Fruit fly (Drosophila melanogaster) whole organism, embryonic: Measurements from ENCODE around the gene CG5758.

Experiments
- B-H2 ChIP-seq: fragments of 200-800 bp; sonication (Bioruptor generic); optimal IDR thresholded peaks from 2 replicates; lab custom pipeline; 2018; ENCODE audit warnings: missing biosample characterization, mild to moderate bottlenecking, missing genetic modification characterization
- BtbVII ChIP-seq: fragments of 200-800 bp; sonication (Bioruptor generic); optimal IDR thresholded peaks from 3 replicates; lab custom pipeline; 2017; ENCODE audit warnings: missing biosample characterization, mild to moderate bottlenecking, missing genetic modification characterization
- CG11093 ChIP-seq: fragments of 200-800 bp; sonication (Bioruptor generic); IDR thresholded peaks from 3 replicates; pipeline ENCODE4 v1.3.6; 2022; ENCODE audit warnings: missing biosample characterization, missing genetic modification characterization
- CG11695 ChIP-seq: fragments of 200-800 bp; sonication (Bioruptor generic); IDR thresholded peaks from 3 replicates; pipeline ENCODE4 v1.3.6; 2022; ENCODE audit warnings: missing biosample characterization, missing genetic modification characterization
- CG12155 ChIP-seq: fragments of 200-800 bp; sonication (Bioruptor generic); optimal IDR thresholded peaks from 3 replicates; lab custom pipeline; 2016; ENCODE audit warnings: missing biosample characterization, missing genetic modification characterization
- CG12744 ChIP-seq: fragments of 200-800 bp; sonication (Bioruptor generic); optimal IDR thresholded peaks from 2 replicates; lab custom pipeline; 2016; ENCODE audit warnings: missing biosample characterization, missing genetic modification characterization
- CG13123 ChIP-seq: fragments of 200-800 bp; sonication (Bioruptor generic); optimal IDR thresholded peaks from 2 replicates; lab custom pipeline; 2016; ENCODE audit warnings: missing biosample characterization, missing genetic modification characterization
- CG17359 ChIP-seq: fragments of 200-800 bp; sonication (Bioruptor generic); optimal IDR thresholded peaks from 3 replicates; lab custom pipeline; 2018; ENCODE audit warnings: missing biosample characterization, mild to moderate bottlenecking, missing genetic modification characterization, moderate library complexity
- CG2678 ChIP-seq: fragments of 200-800 bp; sonication (Bioruptor generic); optimal IDR thresholded peaks from 3 replicates; lab custom pipeline; 2019; ENCODE audit warnings: missing biosample characterization, mild to moderate bottlenecking, missing genetic modification characterization, moderate library complexity
- CG3065 ChIP-seq: fragments of 200-800 bp; sonication (Bioruptor generic); optimal IDR thresholded peaks from 2 replicates; lab custom pipeline; 2016; ENCODE audit warnings: missing biosample characterization, missing genetic modification characterization
- CG42726 ChIP-seq: fragments of 200-800 bp; sonication (Bioruptor generic); IDR thresholded peaks from 2 replicates; pipeline ENCODE4 v1.3.6; 2022; ENCODE audit warnings: missing biosample characterization, missing genetic modification characterization; ENCODE audit not compliant: partially characterized antibody
- CG4820 ChIP-seq: fragments of 200-800 bp; sonication (Bioruptor generic); optimal IDR thresholded peaks from 3 replicates; lab custom pipeline; 2016; ENCODE audit warnings: missing biosample characterization, missing genetic modification characterization
- CG6683 ChIP-seq: fragments of 200-800 bp; sonication (Bioruptor generic); optimal IDR thresholded peaks from 2 replicates; lab custom pipeline; 2017; ENCODE audit warnings: missing biosample characterization, mild to moderate bottlenecking, missing genetic modification characterization, missing genetic modification reagents
- CG7745 ChIP-seq: fragments of 200-800 bp; sonication (Bioruptor generic); optimal IDR thresholded peaks from 2 replicates; lab custom pipeline; 2018; ENCODE audit warnings: missing biosample characterization, mild to moderate bottlenecking, missing genetic modification characterization, moderate library complexity
- CG8359 ChIP-seq: fragments of 200-800 bp; sonication (Bioruptor generic); optimal IDR thresholded peaks from 2 replicates; lab custom pipeline; 2017; ENCODE audit warnings: missing biosample characterization, mild to moderate bottlenecking, missing genetic modification characterization, borderline replicate concordance
- CG9817 ChIP-seq: fragments of 200-800 bp; sonication (Bioruptor generic); optimal IDR thresholded peaks from 2 replicates; lab custom pipeline; 2018; ENCODE audit warnings: missing biosample characterization, mild to moderate bottlenecking, missing genetic modification characterization, moderate library complexity
- CTCF ChIP-seq: fragments of 200-800 bp; sonication (Bioruptor generic); optimal IDR thresholded peaks from 2 replicates; lab custom pipeline; 2017; ENCODE audit warnings: missing biosample characterization, mild to moderate bottlenecking, missing genetic modification characterization, moderate library complexity
- CoRest ChIP-seq: fragments of 200-800 bp; sonication (Bioruptor generic); optimal IDR thresholded peaks from 3 replicates; lab custom pipeline; 2018; ENCODE audit warnings: missing biosample characterization, mild to moderate bottlenecking, missing genetic modification characterization, moderate library complexity
- D ChIP-seq, 2 experiments: fragments of 200-800 bp in 1 of 2; fragments of >200 bp in 1 of 2; sonication (Bioruptor generic) in 1 of 2; optimal IDR thresholded peaks; 2 replicates in 1 of 2; 3 replicates in 1 of 2; lab custom pipeline; 2017; ENCODE audit warnings: mild to moderate bottlenecking in 1 of 2, missing biosample characterization in 1 of 2, missing genetic modification characterization in 1 of 2, missing genetic modification reagents in 1 of 2
- Dll ChIP-seq: fragments of 200-800 bp; sonication (Bioruptor generic); IDR thresholded peaks from 4 replicates; pipeline ENCODE4 v1.3.6; 2022; ENCODE audit warnings: missing biosample characterization, missing genetic modification characterization; ENCODE audit not compliant: partially characterized antibody
- Doc3 ChIP-seq: fragments of 200-800 bp; sonication (Bioruptor generic); IDR thresholded peaks from 3 replicates; pipeline ENCODE4 v1.3.6; 2022; ENCODE audit warnings: missing biosample characterization, missing genetic modification characterization; ENCODE audit not compliant: partially characterized antibody
- Drgx ChIP-seq: fragments of 200-800 bp; sonication (Bioruptor generic); IDR thresholded peaks from 2 replicates; pipeline ENCODE4 v1.3.6; 2022; ENCODE audit warnings: missing biosample characterization, missing genetic modification characterization
- E2f2 ChIP-seq: fragments of 200-800 bp; sonication (Bioruptor generic); IDR thresholded peaks from 2 replicates; pipeline ENCODE4 v1.3.6; 2022; ENCODE audit warnings: missing biosample characterization, missing genetic modification characterization
- Gsc ChIP-seq: fragments of 200-800 bp; sonication (Bioruptor generic); IDR thresholded peaks from 2 replicates; pipeline ENCODE4 v1.3.6; 2022; ENCODE audit warnings: missing biosample characterization, missing genetic modification characterization
- HLH54F ChIP-seq: fragments of 200-800 bp; sonication (Bioruptor generic); optimal IDR thresholded peaks from 3 replicates; lab custom pipeline; 2016; ENCODE audit warnings: missing biosample characterization, missing genetic modification characterization
- MTF-1 ChIP-seq: fragments of 200-800 bp; sonication (Bioruptor generic); optimal IDR thresholded peaks from 2 replicates; lab custom pipeline; 2018; ENCODE audit warnings: missing biosample characterization, mild to moderate bottlenecking, missing genetic modification characterization, borderline replicate concordance
- Mad ChIP-seq: fragments of 200-800 bp; sonication (Bioruptor generic); optimal IDR thresholded peaks from 2 replicates; lab custom pipeline; 2016; ENCODE audit warnings: missing biosample characterization, missing genetic modification characterization
- Sin3A ChIP-seq: fragments of >200 bp; optimal IDR thresholded peaks from 2 replicates; lab custom pipeline; 2018
- ac ChIP-seq: fragments of 200-800 bp; sonication (Bioruptor generic); optimal IDR thresholded peaks from 3 replicates; lab custom pipeline; 2017; ENCODE audit warnings: missing biosample characterization, mild to moderate bottlenecking, missing genetic modification characterization
- az2 ChIP-seq: fragments of 200-800 bp; sonication (Bioruptor generic); optimal IDR thresholded peaks from 3 replicates; lab custom pipeline; 2016; ENCODE audit warnings: missing biosample characterization, missing genetic modification characterization
- btn ChIP-seq: fragments of 200-800 bp; sonication (Bioruptor generic); optimal IDR thresholded peaks from 2 replicates; lab custom pipeline; 2016; ENCODE audit warnings: missing biosample characterization, missing genetic modification characterization
- cg ChIP-seq: fragments of 200-800 bp; sonication (Bioruptor generic); optimal IDR thresholded peaks from 3 replicates; lab custom pipeline; 2019; ENCODE audit warnings: missing biosample characterization, mild to moderate bottlenecking, missing genetic modification characterization, moderate library complexity
- esg ChIP-seq: fragments of 200-800 bp; sonication (Bioruptor generic); conservative IDR thresholded peaks from 2 replicates; pipeline ENCODE4 v1.3.6; 2022; ENCODE audit warnings: missing biosample characterization, missing genetic modification characterization
- grn ChIP-seq: fragments of 200-800 bp; sonication (Bioruptor generic); optimal IDR thresholded peaks from 3 replicates; lab custom pipeline; 2017; ENCODE audit warnings: missing biosample characterization, missing genetic modification characterization
- h ChIP-seq: fragments of >200 bp; optimal IDR thresholded peaks from 2 replicates; lab custom pipeline; 2017
- ham ChIP-seq: fragments of 200-800 bp; sonication (Bioruptor generic); IDR thresholded peaks from 2 replicates; pipeline ENCODE4 v1.3.6; 2022; ENCODE audit warnings: missing biosample characterization, missing genetic modification characterization
- jing ChIP-seq: fragments of 200-800 bp; sonication (Bioruptor generic); optimal IDR thresholded peaks from 2 replicates; lab custom pipeline; 2018; ENCODE audit warnings: missing biosample characterization, mild to moderate bottlenecking, missing genetic modification characterization
- knrl ChIP-seq: fragments of 200-800 bp; sonication (Bioruptor generic); IDR thresholded peaks from 3 replicates; pipeline ENCODE4 v1.3.6; 2022; ENCODE audit warnings: missing biosample characterization, missing genetic modification characterization; ENCODE audit not compliant: partially characterized antibody
- pros ChIP-seq: fragments of 200-800 bp; sonication (Bioruptor generic); optimal IDR thresholded peaks from 3 replicates; lab custom pipeline; 2019; ENCODE audit warnings: missing biosample characterization, mild to moderate bottlenecking, missing genetic modification characterization, moderate library complexity
- ranshi ChIP-seq: fragments of 200-800 bp; sonication (Bioruptor generic); IDR thresholded peaks from 2 replicates; pipeline ENCODE4 v1.3.6; 2022; ENCODE audit warnings: missing biosample characterization, missing genetic modification characterization
- sens-2 ChIP-seq: fragments of 200-800 bp; sonication (Bioruptor generic); IDR thresholded peaks from 2 replicates; pipeline ENCODE4 v1.3.6; 2022; ENCODE audit warnings: missing biosample characterization, missing genetic modification characterization
- sisA ChIP-seq: fragments of 200-800 bp; sonication (Bioruptor generic); IDR thresholded peaks from 2 replicates; pipeline ENCODE4 v1.3.6; 2022; ENCODE audit warnings: missing biosample characterization, missing genetic modification characterization
- sna ChIP-seq: fragments of 200-800 bp; sonication (Bioruptor generic); IDR thresholded peaks from 2 replicates; pipeline ENCODE4 v1.3.6; 2022; ENCODE audit warnings: missing biosample characterization, missing genetic modification characterization; ENCODE audit not compliant: partially characterized antibody
- toy ChIP-seq: fragments of 200-800 bp; sonication (Bioruptor generic); IDR thresholded peaks from 2 replicates; pipeline ENCODE4 v1.3.6; 2022; ENCODE audit warnings: missing biosample characterization, missing genetic modification characterization
- twi ChIP-seq: fragments of 200-800 bp; optimal IDR thresholded peaks from 2 replicates; lab custom pipeline; 2019; ENCODE audit warnings: missing biosample characterization, mild to moderate bottlenecking, missing genetic modification characterization, moderate library complexity
- vfl ChIP-seq: fragments of 200-800 bp; sonication (Bioruptor generic); optimal IDR thresholded peaks from 2 replicates; lab custom pipeline; 2016; ENCODE audit warnings: missing biosample characterization, missing genetic modification characterization
- vvl ChIP-seq: fragments of 200-800 bp; sonication (Bioruptor generic); IDR thresholded peaks from 2 replicates; pipeline ENCODE4 v1.3.6; 2022; ENCODE audit warnings: missing biosample characterization, missing genetic modification characterization
- wdn ChIP-seq: fragments of 200-800 bp; sonication (Bioruptor generic); IDR thresholded peaks from 2 replicates; pipeline ENCODE4 v1.3.6; 2022; ENCODE audit warnings: missing biosample characterization, missing genetic modification characterization
- z ChIP-seq: fragments of 200-800 bp; sonication (Bioruptor generic); IDR thresholded peaks from 3 replicates; pipeline ENCODE4 v1.3.6; 2022; ENCODE audit warnings: missing biosample characterization, missing genetic modification characterization

Gene CG5758

DNA sequence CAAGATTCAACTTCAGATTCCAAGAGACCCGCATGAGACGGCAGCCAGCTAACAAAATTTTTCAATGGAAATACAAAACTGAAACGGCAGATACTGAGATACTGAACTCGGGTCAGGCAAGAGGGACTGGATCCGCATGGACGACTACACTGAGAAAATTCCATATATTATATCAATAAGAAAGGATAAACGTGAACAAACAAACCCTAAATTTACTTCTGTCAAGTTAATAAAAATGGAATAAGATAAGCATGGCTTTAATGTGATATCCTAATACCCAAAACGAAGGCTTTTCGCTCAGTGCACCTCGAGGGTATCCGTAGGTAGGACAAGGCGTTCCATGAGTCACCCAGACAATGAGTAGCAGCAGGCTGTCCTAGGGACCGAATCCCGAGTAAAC, 25.5 kb downstream of the CG5758 start (continued):
- TF ChIP-seq CG2678 (tag; lab: Kevin White, UChicago), result peak; percentile 79
- peak; percentile 76 for TF ChIP-seq CG3065 (GFP tag; lab: Kevin White, UChicago)
- TF ChIP-seq BtbVII (GFP tag; lab: Kevin White, UChicago), result peak; percentile 28
- peak; percentile 22 for TF ChIP-seq CG6683
- peak; percentile 80 for TF ChIP-seq CG12744 (GFP tag; lab: Kevin White, UChicago)
- peak; percentile 64 for TF ChIP-seq esg (GFP tag; lab: Robert Waterston, UW)
- TF ChIP-seq twi (tag; lab: Kevin White, UChicago), result peak; percentile 84
- peak; percentile 79; the same call in 1 of the 2 replicates for TF ChIP-seq ranshi (GFP tag; lab: Robert Waterston, UW)
- TF ChIP-seq B-H2 (GFP tag; lab: Kevin White, UChicago), result no peak
- peak; percentile 62; the same call in 1 of the 3 replicates for TF ChIP-seq z (GFP tag; lab: Robert Waterston, UW)
- TF ChIP-seq jing (GFP tag; lab: Kevin White, UChicago), result peak; percentile 73
- peak; percentile 57 for TF ChIP-seq CG9817 (tag; lab: Kevin White, UChicago)
- peak; percentile 90 for TF ChIP-seq Mad
- peak; percentile 72; the same call in 1 of the 2 replicates for TF ChIP-seq Gsc (GFP tag; lab: Robert Waterston, UW)
- TF ChIP-seq Doc3 (GFP tag; lab: Robert Waterston, UW), result no peak
- TF ChIP-seq knrl, result no peak
- no peak for TF ChIP-seq CG42726 (GFP tag; lab: Robert Waterston, UW)
- no peak for TF ChIP-seq CTCF (GFP tag; lab: Kevin White, UChicago)
- TF ChIP-seq toy, result no peak
- TF ChIP-seq HLH54F (GFP tag; lab: Kevin White, UChicago), result peak; percentile 81
- no peak for TF ChIP-seq sna (GFP tag; lab: Robert Waterston, UW)
- peak; percentile 61; the same call in 1 of the 2 replicates for TF ChIP-seq wdn (GFP tag; lab: Robert Waterston, UW)
- peak; percentile 87 for TF ChIP-seq CG12155 (GFP tag; lab: Kevin White, UChicago)
- peak; percentile 82 for TF ChIP-seq vfl (GFP tag; lab: Kevin White, UChicago)
- peak; percentile 76 for TF ChIP-seq CG11093 (GFP tag; lab: Robert Waterston, UW)
- no peak for TF ChIP-seq h (lab: Kevin White, UChicago)
- peak; percentile 76 for TF ChIP-seq CG17359
- TF ChIP-seq sisA (GFP tag; lab: Robert Waterston, UW), result peak; percentile 79
- no peak for TF ChIP-seq ham (GFP tag; lab: Robert Waterston, UW)
- peak; percentile 47; the same call in 1 of the 2 replicates for TF ChIP-seq E2f2 (GFP tag; lab: Robert Waterston, UW)
- TF ChIP-seq Drgx (GFP tag; lab: Robert Waterston, UW), result peak; percentile 89
- TF ChIP-seq az2 (GFP tag; lab: Kevin White, UChicago), result peak; percentile 82
- TF ChIP-seq CG7745, result peak; percentile 66
- TF ChIP-seq CG13123 (GFP tag; lab: Kevin White, UChicago), result peak; percentile 73
- no peak for TF ChIP-seq Sin3A
- TF ChIP-seq btn (GFP tag; lab: Kevin White, UChicago), result peak; percentile 56
- TF ChIP-seq CoRest (tag; lab: Kevin White, UChicago), result peak; percentile 84
- TF ChIP-seq MTF-1 (GFP tag; lab: Kevin White, UChicago), result peak; percentile 73

DNA sequence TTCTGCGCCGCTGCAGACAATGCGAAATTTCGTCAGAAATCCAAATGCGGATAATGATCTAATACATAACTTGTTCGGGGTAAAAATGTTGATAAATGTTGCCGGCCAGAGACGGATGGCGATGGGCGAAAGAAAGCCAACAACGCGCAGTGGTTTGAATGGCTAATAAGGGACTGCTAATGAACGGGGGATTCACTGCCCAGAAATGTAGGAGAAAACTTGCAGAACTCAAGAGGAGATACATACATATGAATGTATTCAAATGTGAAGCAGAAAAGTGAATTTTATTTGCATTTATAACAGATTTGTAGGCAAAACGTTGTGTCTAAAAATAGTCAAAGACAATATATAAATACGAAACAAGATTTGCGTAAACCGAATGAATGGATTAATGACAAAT, 26.0 kb downstream of the CG5758 start:
- TF ChIP-seq cg (GFP tag; lab: Kevin White, UChicago) (no peak), grn (GFP tag; lab: Kevin White, UChicago) (no peak), ac (no peak), CG4820 (no peak), CG8359 (GFP tag; lab: Kevin White, UChicago) (no peak), pros (GFP tag; lab: Kevin White, UChicago) (no peak), sens-2 (0 out of 2 replicates have a peak, but pooled peaks have one; percentile 14), CG11695 (GFP tag; lab: Robert Waterston, UW) (no peak), D (optimal IDR thresholded peaks at IDR 0.05; lab: Kevin White, UChicago) (no peak), D (GFP tag; optimal IDR thresholded peaks at IDR 0.05; lab: Kevin White, UChicago) (no peak), Dll (GFP tag; lab: Robert Waterston, UW) (no peak), vvl (GFP tag; lab: Robert Waterston, UW) (peak; percentile 57)
- TF ChIP-seq, all 482 proteins: peak for 2
